Fruit fly (Drosophila melanogaster) whole organism, embryonic: ENCODE measurements around the gene CG12974.

Source experiments
- ATbp ChIP-seq: fragments of 200-800 bp; sonication (Bioruptor generic); optimal IDR thresholded peaks from 2 replicates; lab custom pipeline; 2017; ENCODE audit warnings: missing biosample characterization, mild to moderate bottlenecking, missing genetic modification characterization, missing genetic modification reagents
- C15 ChIP-seq: fragments of 200-800 bp; sonication (Bioruptor generic); IDR thresholded peaks from 3 replicates; pipeline ENCODE4 v1.3.6; 2022; ENCODE audit warnings: missing biosample characterization, missing genetic modification characterization
- CG10267 ChIP-seq: fragments of 200-800 bp; sonication (Bioruptor generic); optimal IDR thresholded peaks from 2 replicates; lab custom pipeline; 2018; ENCODE audit warnings: missing biosample characterization, mild to moderate bottlenecking, missing genetic modification characterization, moderate library complexity
- CG10366 ChIP-seq: fragments of 200-800 bp; sonication (Bioruptor generic); IDR thresholded peaks from 2 replicates; pipeline ENCODE4 v1.3.6; 2022; ENCODE audit warnings: missing biosample characterization, missing genetic modification characterization
- CG10979 ChIP-seq: fragments of 200-800 bp; sonication (Bioruptor generic); optimal IDR thresholded peaks from 2 replicates; lab custom pipeline; 2018; ENCODE audit warnings: missing biosample characterization, mild to moderate bottlenecking, missing genetic modification characterization, moderate library complexity
- CG11398 ChIP-seq: fragments of 200-800 bp; sonication (Bioruptor generic); optimal IDR thresholded peaks from 2 replicates; lab custom pipeline; 2016; ENCODE audit warnings: missing biosample characterization, missing genetic modification characterization
- CG11504 ChIP-seq: fragments of 200-800 bp; sonication (Bioruptor generic); optimal IDR thresholded peaks from 3 replicates; lab custom pipeline; 2019; ENCODE audit warnings: missing biosample characterization, mild to moderate bottlenecking, missing genetic modification characterization, moderate library complexity
- CG12744 ChIP-seq: fragments of 200-800 bp; sonication (Bioruptor generic); optimal IDR thresholded peaks from 2 replicates; lab custom pipeline; 2016; ENCODE audit warnings: missing biosample characterization, missing genetic modification characterization
- CG14014 ChIP-seq: fragments of 200-800 bp; sonication (Bioruptor generic); IDR thresholded peaks from 2 replicates; pipeline ENCODE4 v1.3.6; 2022; ENCODE audit warnings: missing biosample characterization, missing genetic modification characterization
- CG15073 ChIP-seq: fragments of 200-800 bp; sonication (Bioruptor generic); optimal IDR thresholded peaks from 2 replicates; lab custom pipeline; 2016; ENCODE audit warnings: missing biosample characterization, missing genetic modification characterization
- CG18262 ChIP-seq: fragments of 200-800 bp; optimal IDR thresholded peaks from 3 replicates; lab custom pipeline; 2019; ENCODE audit warnings: missing biosample characterization, mild to moderate bottlenecking, missing genetic modification characterization, moderate library complexity
- CG18764 ChIP-seq: fragments of 200-800 bp; sonication (Bioruptor generic); optimal IDR thresholded peaks from 3 replicates; lab custom pipeline; 2016; ENCODE audit warnings: missing biosample characterization, missing genetic modification characterization
- CG4282 ChIP-seq: fragments of 200-800 bp; sonication (Bioruptor generic); optimal IDR thresholded peaks from 2 replicates; lab custom pipeline; 2016; ENCODE audit warnings: missing biosample characterization, missing genetic modification characterization
- CG4707 ChIP-seq: fragments of 200-800 bp; sonication (Bioruptor generic); optimal IDR thresholded peaks from 2 replicates; lab custom pipeline; 2018; ENCODE audit warnings: missing biosample characterization, mild to moderate bottlenecking, missing genetic modification characterization, moderate library complexity
- CG5245 ChIP-seq: fragments of 200-800 bp; sonication (Bioruptor generic); optimal IDR thresholded peaks from 3 replicates; lab custom pipeline; 2016; ENCODE audit warnings: missing biosample characterization, missing genetic modification characterization
- CG6175 ChIP-seq: fragments of 200-800 bp; sonication (Bioruptor generic); IDR thresholded peaks from 3 replicates; pipeline ENCODE4 v1.3.6; 2022; ENCODE audit warnings: missing biosample characterization, missing genetic modification characterization
- CG8478 ChIP-seq: fragments of >200 bp; optimal IDR thresholded peaks from 2 replicates; lab custom pipeline; 2018
- CG8765 ChIP-seq: fragments of 200-800 bp; sonication (Bioruptor generic); IDR thresholded peaks from 2 replicates; pipeline ENCODE4 v1.3.6; 2022; ENCODE audit warnings: missing biosample characterization, missing genetic modification characterization
- Ets97D ChIP-seq: fragments of 200-800 bp; sonication (Bioruptor generic); optimal IDR thresholded peaks from 3 replicates; lab custom pipeline; 2016; ENCODE audit warnings: missing biosample characterization, missing genetic modification characterization
- HLH4C ChIP-seq: fragments of 200-800 bp; sonication (Bioruptor generic); IDR thresholded peaks from 3 replicates; pipeline ENCODE4 v1.3.6; 2022; ENCODE audit warnings: missing biosample characterization, missing genetic modification characterization; ENCODE audit not compliant: partially characterized antibody
- Lim3 ChIP-seq: fragments of 200-800 bp; sonication (Bioruptor generic); IDR thresholded peaks from 2 replicates; pipeline ENCODE4 v1.3.6; 2022; ENCODE audit warnings: missing biosample characterization, missing genetic modification characterization
- Lpt ChIP-seq: fragments of >200 bp; optimal IDR thresholded peaks from 2 replicates; lab custom pipeline; 2018; ENCODE audit warnings: missing biosample characterization, missing genetic modification characterization
- Six4 ChIP-seq: fragments of 200-800 bp; sonication (Bioruptor generic); optimal IDR thresholded peaks from 2 replicates; lab custom pipeline; 2016; ENCODE audit warnings: missing biosample characterization, missing genetic modification characterization
- Taf1 ChIP-seq: fragments of 200-800 bp; sonication (Bioruptor generic); IDR thresholded peaks from 2 replicates; pipeline ENCODE4 v1.3.6; 2022; ENCODE audit warnings: missing biosample characterization, missing genetic modification characterization
- ap ChIP-seq: fragments of 200-800 bp; sonication (Bioruptor generic); IDR thresholded peaks from 2 replicates; pipeline ENCODE4 v1.3.6; 2022; ENCODE audit warnings: missing biosample characterization, missing genetic modification characterization
- ash1 ChIP-seq: fragments of 200-800 bp; sonication (Bioruptor generic); optimal IDR thresholded peaks from 2 replicates; lab custom pipeline; 2018; ENCODE audit warnings: missing biosample characterization, mild to moderate bottlenecking, missing genetic modification characterization
- az2 ChIP-seq: fragments of 200-800 bp; sonication (Bioruptor generic); optimal IDR thresholded peaks from 3 replicates; lab custom pipeline; 2016; ENCODE audit warnings: missing biosample characterization, missing genetic modification characterization
- bbx ChIP-seq: fragments of 200-800 bp; sonication (Bioruptor generic); IDR thresholded peaks from 2 replicates; pipeline ENCODE4 v1.3.6; 2022; ENCODE audit warnings: missing biosample characterization, missing genetic modification characterization; ENCODE audit not compliant: partially characterized antibody
- corto ChIP-seq: fragments of 200-800 bp; sonication (Bioruptor generic); optimal IDR thresholded peaks from 2 replicates; lab custom pipeline; 2016; ENCODE audit warnings: missing biosample characterization, mild to moderate bottlenecking, missing genetic modification characterization, moderate library complexity
- dimm ChIP-seq: fragments of 200-800 bp; sonication (Bioruptor generic); IDR thresholded peaks from 2 replicates; pipeline ENCODE4 v1.3.6; 2022; ENCODE audit warnings: missing biosample characterization, missing genetic modification characterization
- exex ChIP-seq: fragments of 200-800 bp; sonication (Bioruptor generic); optimal IDR thresholded peaks from 4 replicates; lab custom pipeline; 2018; ENCODE audit warnings: missing biosample characterization, mild to moderate bottlenecking, missing genetic modification characterization, moderate library complexity
- fd102C ChIP-seq: fragments of 200-800 bp; sonication (Bioruptor generic); optimal IDR thresholded peaks from 2 replicates; lab custom pipeline; 2018; ENCODE audit warnings: missing biosample characterization, mild to moderate bottlenecking, missing genetic modification characterization, moderate library complexity
- gsb-n ChIP-seq: fragments of 200-800 bp; sonication (Bioruptor generic); optimal IDR thresholded peaks from 3 replicates; lab custom pipeline; 2018; ENCODE audit warnings: missing biosample characterization, mild to moderate bottlenecking, missing genetic modification characterization
- hbn ChIP-seq: fragments of 200-800 bp; sonication (Bioruptor generic); IDR thresholded peaks from 2 replicates; pipeline ENCODE4 v1.3.6; 2022; ENCODE audit warnings: missing biosample characterization, missing genetic modification characterization; ENCODE audit not compliant: partially characterized antibody
- hkb ChIP-seq, 2 experiments: fragments of 200-800 bp in 1 of 2; fragments of >200 bp in 1 of 2; sonication (Bioruptor generic) in 1 of 2; IDR thresholded peaks in 1 of 2; optimal IDR thresholded peaks in 1 of 2; 2 replicates each; pipeline versions ENCODE4 v1.3.6 to Lab custom; 2017 to 2022; ENCODE audit warnings: missing biosample characterization in 1 of 2, missing genetic modification characterization in 1 of 2
- ind ChIP-seq: fragments of 200-800 bp; sonication (Bioruptor generic); optimal IDR thresholded peaks from 3 replicates; lab custom pipeline; 2016; ENCODE audit warnings: missing biosample characterization, missing genetic modification characterization
- jing ChIP-seq: fragments of 200-800 bp; sonication (Bioruptor generic); optimal IDR thresholded peaks from 2 replicates; lab custom pipeline; 2018; ENCODE audit warnings: missing biosample characterization, mild to moderate bottlenecking, missing genetic modification characterization
- lola ChIP-seq, 3 experiments: fragments of >200 bp in 2 of 3; fragments of 200-800 bp in 1 of 3; sonication (Bioruptor generic) in 1 of 3; optimal IDR thresholded peaks; 2 replicates each; lab custom pipeline; 2017 to 2019; ENCODE audit warnings: missing biosample characterization in 3 of 3, missing genetic modification characterization in 3 of 3, mild to moderate bottlenecking in 1 of 3, moderate library complexity in 1 of 3
- nerfin-2 ChIP-seq: fragments of 200-800 bp; sonication (Bioruptor generic); IDR thresholded peaks from 2 replicates; pipeline ENCODE4 v1.3.6; 2022; ENCODE audit warnings: missing biosample characterization, missing genetic modification characterization; ENCODE audit not compliant: partially characterized antibody
- odd ChIP-seq: fragments of 200-800 bp; sonication (Bioruptor generic); optimal IDR thresholded peaks from 2 replicates; lab custom pipeline; 2017; ENCODE audit warnings: missing biosample characterization, mild to moderate bottlenecking, missing genetic modification characterization
- pho ChIP-seq: fragments of 200-800 bp; sonication (Bioruptor generic); optimal IDR thresholded peaks from 2 replicates; lab custom pipeline; 2016; ENCODE audit warnings: missing biosample characterization, missing genetic modification characterization
- row ChIP-seq: fragments of 200-800 bp; sonication (Bioruptor generic); IDR thresholded peaks from 3 replicates; pipeline ENCODE4 v1.3.6; 2022; ENCODE audit warnings: missing biosample characterization, missing genetic modification characterization
- sens-2 ChIP-seq: fragments of 200-800 bp; sonication (Bioruptor generic); IDR thresholded peaks from 2 replicates; pipeline ENCODE4 v1.3.6; 2022; ENCODE audit warnings: missing biosample characterization, missing genetic modification characterization
- seq ChIP-seq: fragments of 200-800 bp; sonication (Bioruptor generic); IDR thresholded peaks from 2 replicates; pipeline ENCODE4 v1.3.6; 2022; ENCODE audit warnings: missing biosample characterization, missing genetic modification characterization
- sim ChIP-seq: fragments of 200-800 bp; sonication (Bioruptor generic); IDR thresholded peaks from 2 replicates; pipeline ENCODE4 v1.3.6; 2022; ENCODE audit warnings: missing biosample characterization, missing genetic modification characterization
- tll ChIP-seq, 2 experiments: fragments of 200-800 bp in 1 of 2; fragments of >200 bp in 1 of 2; sonication (Bioruptor generic) in 1 of 2; optimal IDR thresholded peaks; 2 replicates each; lab custom pipeline; 2017 to 2019; ENCODE audit warnings: missing biosample characterization in 2 of 2, missing genetic modification characterization in 2 of 2, mild to moderate bottlenecking in 1 of 2, moderate library complexity in 1 of 2
- usp ChIP-seq: fragments of >200 bp; optimal IDR thresholded peaks from 2 replicates; lab custom pipeline; 2017; ENCODE audit warnings: missing biosample characterization, missing genetic modification characterization
- vfl ChIP-seq: fragments of 200-800 bp; sonication (Bioruptor generic); optimal IDR thresholded peaks from 2 replicates; lab custom pipeline; 2016; ENCODE audit warnings: missing biosample characterization, missing genetic modification characterization

CG12974 gene

dm6 chr3L:21276296-21277257, 9.2 kb downstream of the CG12974 start (continued):
- TF ChIP-seq ap (GFP tag; lab: Robert Waterston, UW) (no peak), vfl (GFP tag; lab: Kevin White, UChicago) (peak; percentile 0), exex (peak; percentile 44), az2 (GFP tag; lab: Kevin White, UChicago) (peak; percentile 75), hkb (optimal IDR thresholded peaks at IDR 0.05; lab: Kevin White, UChicago) (no peak), hkb (GFP tag; IDR thresholded peaks at IDR 0.05; lab: Robert Waterston, UW) (0 out of 2 replicates have a peak, but pooled peaks have one; percentile 39), usp (GFP tag; lab: Kevin White, UChicago) (no peak), Ets97D (GFP tag; lab: Kevin White, UChicago) (no peak), CG8765 (GFP tag; lab: Robert Waterston, UW) (no peak), fd102C (GFP tag; lab: Kevin White, UChicago) (peak; percentile 38), CG11398 (GFP tag; lab: Kevin White, UChicago) (peak; percentile 35), Lim3 (GFP tag; lab: Robert Waterston, UW) (no peak), hbn (GFP tag; lab: Robert Waterston, UW) (no peak), Six4 (GFP tag; lab: Kevin White, UChicago) (no peak), CG5245 (GFP tag; lab: Kevin White, UChicago) (no peak), CG14014 (GFP tag; lab: Robert Waterston, UW) (peak; percentile 19; the same call in 1 of the 2 replicates), Taf1 (no peak; the same call in 1 of the 2 replicates), CG6175 (GFP tag; lab: Robert Waterston, UW) (no peak), tll (GFP tag; optimal IDR thresholded peaks at IDR 0.05; lab: Kevin White, UChicago) (peak in 1 of 2 experiments; percentile 88), sens-2 (GFP tag; lab: Robert Waterston, UW) (no peak), ind (peak; percentile 44), ATbp (GFP tag; lab: Kevin White, UChicago) (peak; percentile 29), pho (GFP tag; lab: Kevin White, UChicago) (peak; percentile 47), CG10366 (GFP tag; lab: Robert Waterston, UW) (no peak; the same call in 1 of the 2 replicates), CG18764 (GFP tag; lab: Kevin White, UChicago) (no peak), sim (GFP tag; lab: Robert Waterston, UW) (no peak), CG10267 (tag; lab: Kevin White, UChicago) (peak; percentile 64), CG4707 (GFP tag; lab: Kevin White, UChicago) (peak; percentile 11), odd (GFP tag; lab: Kevin White, UChicago) (peak; percentile 39), bbx (no peak), jing (GFP tag; lab: Kevin White, UChicago) (peak; percentile 50), row (GFP tag; lab: Robert Waterston, UW) (peak; percentile 72), CG10979 (tag; lab: Kevin White, UChicago) (peak; percentile 78), CG11504 (tag; lab: Kevin White, UChicago) (peak; percentile 82), nerfin-2 (no peak), lola (GFP tag; optimal IDR thresholded peaks at IDR 0.05; lab: Kevin White, UChicago) (peak in 1 of 3 experiments; percentile 79), CG15073 (GFP tag; lab: Kevin White, UChicago) (peak; percentile 3), CG18262 (tag; lab: Kevin White, UChicago) (peak; percentile 87), seq (0 out of 2 replicates have a peak, but pooled peaks have one; percentile 11), Lpt (GFP tag; lab: Kevin White, UChicago) (no peak), dimm (GFP tag; lab: Robert Waterston, UW) (no peak), C15 (GFP tag; lab: Robert Waterston, UW) (no peak), CG8478 (no peak), gsb-n (tag; lab: Kevin White, UChicago) (no peak), corto (GFP tag; lab: Kevin White, UChicago) (no peak), CG12744 (no peak), ash1 (GFP tag; lab: Kevin White, UChicago) (no peak), HLH4C (no peak), CG4282 (GFP tag; lab: Kevin White, UChicago) (no peak)
